Fruit fly (Drosophila melanogaster): ENCODE results near the gene dpr20.

DNA sequence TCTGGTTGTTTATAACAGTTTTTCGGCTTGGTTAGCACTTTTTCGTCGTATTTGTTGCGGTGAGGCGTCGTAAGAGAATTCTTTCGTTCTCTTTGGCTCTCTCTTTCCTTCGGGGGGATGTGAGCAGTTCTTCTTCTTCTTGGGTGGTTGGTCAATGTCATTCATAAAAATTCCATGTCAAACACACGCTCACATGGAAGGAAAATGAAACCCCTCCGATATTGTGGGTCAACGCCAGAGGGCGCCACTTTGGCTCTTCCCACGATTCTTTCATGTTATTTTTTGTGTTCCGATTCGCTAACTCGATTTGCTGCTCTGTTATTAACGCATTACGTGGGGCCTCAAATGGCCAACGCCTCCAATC lies 25.8 kb upstream of the dpr20 start:
- no peak for TF ChIP-seq psq (GFP tag; optimal IDR thresholded peaks at IDR 0.05)
- no peak for TF ChIP-seq dsf (GFP tag; optimal IDR thresholded peaks at IDR 0.05; ENCODE audit: borderline replicate concordance)
- no peak for TF ChIP-seq br (GFP tag; optimal IDR thresholded peaks at IDR 0.05)
- no peak for TF ChIP-seq CG32264 (GFP tag; optimal IDR thresholded peaks at IDR 0.05)
- no peak for TF ChIP-seq Vsx2 (GFP tag; optimal IDR thresholded peaks at IDR 0.05; ENCODE audit: partially characterized antibody)
- no peak for TF ChIP-seq h (GFP tag; optimal IDR thresholded peaks at IDR 0.05)
- no peak for TF ChIP-seq N (GFP tag; optimal IDR thresholded peaks at IDR 0.05)
